Worm (Caenorhabditis elegans) whole organism, dauer: Measurements from ENCODE around the gene str-130.

Source experiments
- unc-62 ChIP-seq: sonication (generic microtip); optimal IDR thresholded peaks from 2 replicates; lab custom pipeline; 2017; ENCODE audit warnings: missing biosample characterization, missing genetic modification reagents, missing genetic modification characterization

str-130 gene

DNA sequence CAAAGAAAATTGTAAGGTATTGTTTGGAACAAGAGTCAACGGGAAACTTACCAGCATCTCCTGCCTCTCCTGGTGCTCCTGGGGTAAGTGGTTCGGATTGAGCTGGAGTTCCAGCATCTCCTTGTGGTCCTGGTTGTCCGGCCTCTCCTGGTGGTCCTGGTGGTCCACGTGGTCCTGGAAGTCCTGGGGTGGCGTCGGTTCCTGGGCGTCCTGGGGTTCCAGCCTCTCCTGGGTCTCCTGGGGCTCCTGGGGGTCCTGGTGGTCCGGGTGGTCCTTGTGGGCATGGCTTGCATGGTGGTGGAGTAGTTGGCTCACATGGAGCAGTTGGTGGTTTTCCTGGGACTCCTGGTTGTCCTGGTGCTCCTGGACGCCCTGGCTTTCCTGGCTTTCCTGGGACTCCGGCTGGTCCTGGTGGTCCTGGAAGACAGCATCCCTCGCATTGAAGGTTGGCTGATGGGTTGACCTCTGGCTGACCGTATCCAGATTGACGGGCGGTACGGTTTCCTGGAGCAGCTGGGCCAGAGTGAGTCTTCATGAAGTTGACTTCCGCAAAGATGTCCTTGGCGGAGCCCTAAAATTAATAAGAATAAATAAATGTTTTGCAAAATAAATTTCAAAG lies 40.3 kb downstream of the str-130 start:
- TF ChIP-seq unc-62: no peak

DNA sequence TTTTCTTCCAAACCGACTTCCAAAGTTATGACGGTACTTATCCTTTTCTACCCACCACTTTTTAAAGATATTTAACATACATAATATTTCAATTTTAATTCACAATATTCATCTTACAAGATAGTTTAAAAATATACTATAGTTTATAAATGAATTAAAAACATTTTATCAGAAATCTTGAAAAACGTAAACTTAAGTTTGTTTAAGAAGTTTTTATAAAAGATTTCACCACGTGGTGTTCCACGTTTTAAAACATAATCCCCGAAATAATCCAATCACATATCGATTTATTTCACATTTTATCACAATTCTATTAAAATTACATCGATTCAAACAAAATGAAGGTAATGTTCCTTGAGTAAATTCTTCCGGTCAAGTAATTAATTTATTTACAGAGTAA lies 43.8 kb downstream of the str-130 start, which contains the start of gene ZC513.3:
TSS of gene ZC513.3 (plus strand) at position 301 of the 400 bp plus-strand sequence.
- no peak for TF ChIP-seq unc-62

DNA sequence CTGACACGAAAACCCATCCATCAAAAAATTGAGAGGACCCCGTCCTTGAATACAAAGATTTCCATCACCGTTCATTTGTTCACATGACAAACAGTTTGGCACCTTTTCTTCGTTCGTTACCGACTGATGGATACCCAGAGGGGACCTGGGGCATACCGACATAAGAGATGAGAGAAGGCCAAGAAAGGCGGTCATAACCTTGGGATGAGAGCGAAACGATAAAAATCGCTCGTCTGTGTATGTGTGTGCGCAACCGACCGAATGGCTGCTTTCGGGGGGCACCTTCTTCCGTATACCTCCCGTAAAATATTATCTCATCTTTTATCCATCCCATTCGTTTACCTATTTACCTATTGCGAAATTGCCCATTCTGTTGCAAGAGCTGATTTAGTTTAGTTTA lies 45.5 kb downstream of the str-130 start:
- no peak for TF ChIP-seq unc-62

DNA sequence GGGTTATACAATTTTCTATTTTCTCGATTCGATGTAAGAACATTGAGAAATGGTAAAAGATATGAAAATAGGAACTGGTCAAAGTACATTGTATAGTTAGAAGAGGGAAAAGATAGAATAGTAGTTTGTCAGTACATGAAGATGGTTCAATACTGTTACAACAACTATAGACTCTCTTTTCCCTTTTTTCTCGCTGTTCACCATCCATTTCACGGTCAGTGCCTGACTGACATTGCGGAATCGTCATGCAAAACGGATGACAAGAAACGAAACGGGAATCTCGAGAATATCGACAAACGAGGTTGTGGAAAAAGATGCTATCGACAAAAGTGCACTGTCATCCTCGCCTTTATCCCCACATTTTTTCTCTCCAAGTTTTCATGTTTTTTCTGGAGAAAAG lies 46.8 kb downstream of the str-130 start:
- no peak for TF ChIP-seq unc-62

DNA sequence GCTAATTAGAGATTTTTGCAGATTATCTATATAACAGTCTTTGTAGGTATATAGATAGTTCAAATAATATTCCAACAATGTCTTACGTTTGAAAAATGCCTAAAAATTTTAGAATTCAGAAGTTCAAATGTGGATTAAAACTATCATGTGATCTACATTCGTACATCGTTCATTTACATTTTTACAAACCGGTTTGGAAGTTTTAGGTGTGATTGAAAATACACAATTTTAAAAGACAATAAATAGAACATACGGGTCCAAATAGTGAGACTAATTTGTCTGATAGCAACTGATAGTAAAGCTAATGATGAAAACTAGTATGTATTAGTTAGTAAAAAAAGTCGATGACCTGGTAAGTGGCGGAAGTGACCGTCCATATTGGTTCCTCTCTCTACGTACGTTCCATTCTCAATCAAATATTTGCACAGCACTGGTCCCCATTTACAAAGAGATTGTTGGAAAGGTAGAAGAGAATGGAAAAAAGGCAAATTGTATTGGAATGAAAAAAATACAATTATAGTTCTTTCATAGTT lies 49.1 kb downstream of the str-130 start:
- TF ChIP-seq unc-62: no peak

DNA sequence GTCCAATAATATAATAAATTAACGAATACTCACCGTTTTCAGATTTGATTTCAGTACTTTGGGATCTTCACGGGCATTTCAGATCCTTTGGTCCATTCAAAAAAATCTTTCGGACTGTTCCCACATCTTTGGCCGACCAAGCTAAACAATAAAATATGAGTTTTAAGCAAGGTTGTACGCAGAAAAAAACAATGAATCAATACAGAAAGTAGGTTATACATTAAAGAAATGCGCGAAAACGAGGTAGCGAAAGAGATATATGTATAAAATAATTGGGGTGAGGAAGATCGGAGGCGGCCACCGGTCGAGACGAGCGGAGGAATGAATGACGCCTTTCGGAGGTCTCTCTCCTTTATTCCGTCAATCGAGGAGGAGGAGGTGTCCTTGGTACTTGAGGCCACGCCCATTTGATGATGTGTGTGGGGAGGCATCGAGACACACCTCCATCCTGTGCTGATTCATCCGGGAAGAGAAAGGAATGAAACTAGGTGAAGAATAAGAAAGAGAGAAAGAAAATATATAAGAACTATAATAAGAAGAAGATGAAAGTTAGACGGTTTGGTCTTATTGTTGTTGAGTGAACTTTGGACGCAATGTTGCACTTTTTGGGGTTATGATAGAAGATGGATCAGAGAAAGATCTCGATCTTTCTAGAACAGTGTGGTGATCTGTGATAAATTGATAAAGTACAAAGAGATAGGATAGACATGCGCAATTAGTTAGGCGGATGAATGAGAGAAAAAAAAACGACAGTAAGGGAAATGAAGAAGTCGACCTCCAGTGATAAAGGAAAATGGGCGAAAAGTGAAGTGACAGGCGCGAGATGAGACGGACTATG lies 50.0 kb downstream of the str-130 start:
- no peak for TF ChIP-seq unc-62

DNA sequence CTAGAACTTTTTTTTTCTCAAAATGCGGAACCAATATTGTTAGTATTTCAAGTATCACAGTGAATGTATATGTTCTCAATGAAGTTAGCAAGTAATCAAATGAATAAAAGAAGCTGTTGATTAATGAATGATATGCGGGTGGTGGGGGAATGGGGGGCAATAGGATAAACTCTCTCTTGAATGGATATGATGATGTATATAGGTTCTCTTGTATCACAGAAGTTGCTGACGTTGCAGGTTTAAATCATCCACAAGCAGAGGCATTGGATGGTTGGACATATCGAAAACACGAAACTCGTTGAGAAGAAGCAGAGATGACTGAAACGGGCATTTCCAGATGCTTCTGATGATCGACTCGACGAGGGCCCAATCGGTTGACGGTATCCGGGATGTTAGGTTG lies 50.9 kb downstream of the str-130 start:
- no peak for TF ChIP-seq unc-62
